Worm (Caenorhabditis elegans) whole organism, L2 larva: Measurements from ENCODE around the gene sax-3.

Experiments
- R02D3.7 ChIP-seq: fragments of 150-350 bp; optimal IDR thresholded peaks from 2 replicates; lab custom pipeline; 2014; ENCODE audit warnings: missing biosample characterization, missing genetic modification characterization
- blmp-1 ChIP-seq: sonication (generic microtip); optimal IDR thresholded peaks from 2 replicates; lab custom pipeline; 2017; ENCODE audit warnings: missing genetic modification characterization, mild to moderate bottlenecking, missing compliant biosample characterization, antibody characterized with exemption, moderate library complexity; ENCODE audit not compliant: insufficient read depth
- ceh-82 ChIP-seq: fragments of 150-350 bp; optimal IDR thresholded peaks from 2 replicates; lab custom pipeline; 2014; ENCODE audit warnings: missing biosample characterization, missing genetic modification characterization
- egl-27 ChIP-seq: sonication (generic microtip); optimal IDR thresholded peaks from 3 replicates; lab custom pipeline; 2017; ENCODE audit warnings: missing biosample characterization, missing genetic modification reagents, missing genetic modification characterization
- elt-1 ChIP-seq: fragments of 150-350 bp; optimal IDR thresholded peaks from 2 replicates; lab custom pipeline; 2014; ENCODE audit warnings: missing biosample characterization, missing genetic modification characterization
- elt-3 ChIP-seq: sonication (generic microtip); optimal IDR thresholded peaks from 2 replicates; lab custom pipeline; 2017; ENCODE audit warnings: missing biosample characterization, missing genetic modification characterization
- nhr-11 ChIP-seq: fragments of 150-350 bp; optimal IDR thresholded peaks from 2 replicates; lab custom pipeline; 2014; ENCODE audit warnings: missing biosample characterization, missing genetic modification characterization
- nhr-21 ChIP-seq: fragments of 150-350 bp; optimal IDR thresholded peaks from 2 replicates; lab custom pipeline; 2014; ENCODE audit warnings: missing biosample characterization, missing genetic modification characterization
- nhr-77 ChIP-seq: fragments of 150-350 bp; optimal IDR thresholded peaks from 2 replicates; lab custom pipeline; 2014; ENCODE audit warnings: missing biosample characterization, missing genetic modification characterization
- snpc-4 ChIP-seq: fragments of 150-350 bp; optimal IDR thresholded peaks from 2 replicates; lab custom pipeline; 2014; ENCODE audit warnings: missing biosample characterization, missing genetic modification characterization
- unc-62 ChIP-seq: fragments of 150-350 bp; optimal IDR thresholded peaks from 2 replicates; lab custom pipeline; 2014; ENCODE audit warnings: missing biosample characterization, missing genetic modification reagents, missing genetic modification characterization

- TF ChIP-seq R02D3.7 (tag; lab: Kevin White, UChicago) = no peak
- no peak for TF ChIP-seq nhr-21
- no peak for TF ChIP-seq egl-27 (tag; lab: Kevin White, UChicago)
- no peak for TF ChIP-seq ceh-82
- no peak for TF ChIP-seq blmp-1 (tag; lab: Kevin White, UChicago)
- no peak for TF ChIP-seq unc-62
- no peak for TF ChIP-seq elt-1
- TF ChIP-seq snpc-4 (tag; lab: Kevin White, UChicago) = no peak
- TF ChIP-seq nhr-11 (tag; lab: Kevin White, UChicago) = no peak
- TF ChIP-seq elt-3 (tag; lab: Kevin White, UChicago) = no peak
- no peak for TF ChIP-seq nhr-77
Measured at ce11 chrX:3492431-3492830, 26.7 kb upstream of the sax-3 start.
